Fruit fly (Drosophila melanogaster): ENCODE measurements around the gene Mlc2.
A peak's percentile ranks its signal among the peaks of the same experiment; 100 is the strongest.

DNA sequence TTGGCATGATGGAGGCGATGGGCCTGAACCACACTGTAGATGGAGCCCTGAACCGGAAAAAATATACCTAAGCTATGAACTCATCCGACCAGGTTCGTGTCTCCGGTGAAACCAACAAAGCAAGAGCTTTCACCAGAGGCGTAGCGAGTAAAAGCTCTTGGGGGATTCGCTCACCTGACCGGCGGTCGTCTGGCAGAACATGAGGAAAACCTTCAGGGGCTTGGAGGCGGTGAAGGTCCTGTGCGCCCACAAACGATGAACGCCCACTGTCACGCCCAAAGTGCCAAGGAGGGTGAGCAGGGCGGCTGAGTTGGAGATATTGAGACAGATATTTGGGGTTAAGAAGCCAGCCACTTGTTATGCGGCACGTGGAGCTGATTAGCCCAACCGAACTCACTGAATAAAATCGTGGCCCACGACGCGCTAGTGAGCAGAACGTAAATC, 21.3 kb upstream of the Mlc2 start:
- TF ChIP-seq CG32121 (GFP tag; IDR thresholded peaks at IDR 0.05) (peak; percentile 59), rn (GFP tag; IDR thresholded peaks at IDR 0.05) (no peak), EcR (GFP tag; optimal IDR thresholded peaks at IDR 0.05) (no peak), CG13204 (GFP tag; optimal IDR thresholded peaks at IDR 0.05) (no peak), CG9948 (tag; optimal IDR thresholded peaks at IDR 0.05) (no peak), Snoo (tag; optimal IDR thresholded peaks at IDR 0.05) (no peak), CG14655 (GFP tag; optimal IDR thresholded peaks at IDR 0.05) (peak; percentile 14), Pif1A (GFP tag; optimal IDR thresholded peaks at IDR 0.05) (no peak), CG8301 (tag; optimal IDR thresholded peaks at IDR 0.05) (peak; percentile 23), CG15710 (tag; optimal IDR thresholded peaks at IDR 0.05) (peak; percentile 18), CG17806 (tag; optimal IDR thresholded peaks at IDR 0.05) (peak; percentile 3), Ets98B (GFP tag; IDR thresholded peaks at IDR 0.05) (peak; percentile 64), CG4496 (GFP tag; IDR thresholded peaks at IDR 0.05) (peak; percentile 64), CG10348 (GFP tag; IDR thresholded peaks at IDR 0.05) (no peak)

Measured in whole organism, pupa.